Worm (Caenorhabditis elegans): ENCODE results near the gene F56H11.2.

F56H11.2 gene

DNA sequence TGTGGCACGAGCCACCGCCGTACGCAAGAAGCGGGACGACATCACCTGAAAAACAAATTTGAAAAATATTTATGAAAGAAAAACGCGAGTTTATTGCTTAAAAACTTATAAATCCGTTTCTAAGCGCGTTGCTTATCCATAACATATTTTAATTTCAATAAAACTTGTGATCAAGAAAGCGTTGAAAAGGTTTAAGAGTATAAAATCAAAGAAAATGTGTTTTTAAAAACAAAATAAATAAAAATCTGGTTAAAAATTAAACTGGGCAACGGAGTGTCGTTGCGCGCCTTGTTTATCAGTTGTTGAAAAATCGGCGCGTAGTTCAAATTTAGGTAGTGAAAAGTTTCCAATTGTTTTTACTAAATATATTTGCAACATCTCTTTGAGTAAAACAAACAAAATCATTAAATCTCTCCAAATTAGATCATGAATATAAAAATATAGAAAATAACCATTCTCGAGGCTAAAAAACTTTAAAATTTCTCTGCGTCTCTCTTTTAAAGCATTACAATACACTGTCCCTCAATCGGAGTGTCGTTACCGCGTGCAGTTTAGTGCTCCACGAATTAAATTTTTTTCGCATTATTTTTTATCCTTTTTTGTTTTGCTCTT lies 8.0 kb downstream of the F56H11.2 start, which contains the start of gene ndua-5:
TSS of gene ndua-5 (minus strand) at position 51 of the 612 bp plus-strand sequence.
- TF ChIP-seq unc-62 (GFP tag; optimal IDR thresholded peaks at IDR 0.05), result no peak

DNA sequence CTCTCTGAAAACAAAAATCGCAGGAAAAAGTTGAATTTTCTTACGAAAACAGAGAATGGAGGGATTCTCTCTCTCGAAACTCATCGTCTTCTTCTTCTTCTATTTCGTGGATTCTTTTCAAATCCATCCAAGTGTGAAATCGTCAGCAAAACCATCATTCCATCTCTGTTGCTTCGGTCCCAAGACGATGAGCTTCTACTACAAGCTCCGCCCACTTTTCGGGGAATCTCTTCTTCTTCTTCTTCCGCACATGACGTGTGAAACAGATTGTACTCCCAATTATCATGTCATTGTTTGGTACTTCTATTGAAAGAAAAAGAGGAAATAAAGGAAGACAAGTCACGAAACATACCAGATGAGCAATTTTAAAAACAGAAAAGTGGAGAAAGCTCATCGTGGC lies 9.8 kb downstream of the F56H11.2 start:
- TF ChIP-seq unc-62 (GFP tag; optimal IDR thresholded peaks at IDR 0.05), result no peak

DNA sequence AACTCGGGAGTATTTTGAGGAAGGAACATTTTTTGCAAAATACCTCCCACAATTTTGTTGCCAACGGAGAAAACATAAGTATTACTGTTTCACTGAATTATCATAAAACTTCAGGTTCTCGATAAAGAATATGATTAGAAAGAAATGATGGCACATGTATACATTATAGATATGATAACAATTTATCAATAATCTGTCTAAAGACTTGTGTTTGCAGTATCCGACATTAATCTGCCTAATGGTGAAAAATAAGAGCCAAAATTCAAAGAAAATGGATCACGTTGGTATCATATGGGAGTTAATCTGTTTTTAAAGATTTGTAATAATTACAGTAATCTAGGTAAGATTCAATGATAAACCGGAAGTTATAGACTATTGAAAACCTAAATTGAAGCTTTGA lies 12.3 kb downstream of the F56H11.2 start:
- no peak for TF ChIP-seq unc-62 (GFP tag; optimal IDR thresholded peaks at IDR 0.05)

- no peak for TF ChIP-seq unc-62 (GFP tag; optimal IDR thresholded peaks at IDR 0.05)
Measured at ce11 chrIV:9518608-9519007, 14.4 kb downstream of the F56H11.2 start, which contains the start of gene nlp-35. Gene nlp-35, minus strand, starts transcription at chrIV:9518926.

ce11 chrIV:9516831-9517230 lies 16.1 kb downstream of the F56H11.2 start, which contains the start of gene C33A12.19:
Gene C33A12.19, plus strand, starts transcription at chrIV:9516999.
- no peak for TF ChIP-seq unc-62 (GFP tag; optimal IDR thresholded peaks at IDR 0.05)

- TF ChIP-seq unc-62 (GFP tag; optimal IDR thresholded peaks at IDR 0.05), result no peak
Measured at ce11 chrIV:9514132-9514531, 18.8 kb downstream of the F56H11.2 start.

- no peak for TF ChIP-seq unc-62 (GFP tag; optimal IDR thresholded peaks at IDR 0.05)
Measured at ce11 chrIV:9513360-9513777, 19.6 kb downstream of the F56H11.2 start.

DNA sequence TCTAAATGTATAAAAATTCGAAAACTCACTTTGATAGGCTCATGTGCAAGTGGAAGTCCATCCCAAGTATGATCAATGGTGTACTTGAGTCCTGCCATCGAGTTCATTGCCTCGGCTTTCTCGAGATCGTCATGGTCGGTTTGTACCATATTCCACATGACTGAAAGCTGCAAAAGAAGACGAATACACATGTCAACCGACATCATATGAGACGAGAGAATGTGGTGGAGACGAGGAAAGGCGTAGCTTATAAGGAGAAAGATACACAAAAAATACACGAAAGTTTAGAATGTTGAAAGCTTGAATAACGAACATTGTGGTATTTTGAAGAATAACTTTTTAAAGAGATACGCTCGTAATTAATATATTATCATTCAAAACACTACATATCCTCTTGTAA lies 20.1 kb downstream of the F56H11.2 start, which contains the start of gene C33A12.3:
TSS of gene C33A12.3 (minus strand) at position 167 of the 400 bp plus-strand sequence.
- TF ChIP-seq unc-62 (GFP tag; optimal IDR thresholded peaks at IDR 0.05), result no peak

- TF ChIP-seq unc-62 (GFP tag; optimal IDR thresholded peaks at IDR 0.05), result no peak
Measured at ce11 chrIV:9511640-9512039, 21.3 kb downstream of the F56H11.2 start.

DNA sequence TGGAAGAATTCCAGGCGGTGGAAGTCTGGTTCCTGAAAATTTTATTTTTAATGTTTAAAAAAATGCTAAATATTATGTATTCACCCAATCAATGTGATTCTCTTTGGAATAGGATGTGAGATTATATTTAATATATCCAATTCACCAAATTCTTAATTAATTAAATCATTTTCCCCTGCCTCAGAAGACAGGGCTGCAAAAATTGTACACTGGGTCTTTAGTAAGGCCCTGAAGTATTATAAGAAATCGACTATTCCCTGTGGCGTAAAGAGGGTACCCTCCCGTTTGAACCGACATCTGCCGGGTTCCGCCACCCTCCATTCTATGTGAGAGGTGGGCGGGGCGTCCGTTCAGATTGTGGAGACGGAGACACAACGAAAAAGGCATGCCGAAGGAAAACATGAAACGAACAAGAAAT lies 21.7 kb downstream of the F56H11.2 start:
- no peak for TF ChIP-seq unc-62 (GFP tag; optimal IDR thresholded peaks at IDR 0.05)

ce11 chrIV:9510439-9510838 lies 22.5 kb downstream of the F56H11.2 start, which contains the start of gene C33A12.4:
Gene C33A12.4, minus strand, starts transcription at chrIV:9510569.
- no peak for TF ChIP-seq unc-62 (GFP tag; optimal IDR thresholded peaks at IDR 0.05)

ce11 chrIV:9508612-9509011 lies 24.4 kb downstream of the F56H11.2 start, which contains the start of gene ethe-1:
Gene ethe-1, minus strand, starts transcription at chrIV:9508761.
- no peak for TF ChIP-seq unc-62 (GFP tag; optimal IDR thresholded peaks at IDR 0.05)

DNA sequence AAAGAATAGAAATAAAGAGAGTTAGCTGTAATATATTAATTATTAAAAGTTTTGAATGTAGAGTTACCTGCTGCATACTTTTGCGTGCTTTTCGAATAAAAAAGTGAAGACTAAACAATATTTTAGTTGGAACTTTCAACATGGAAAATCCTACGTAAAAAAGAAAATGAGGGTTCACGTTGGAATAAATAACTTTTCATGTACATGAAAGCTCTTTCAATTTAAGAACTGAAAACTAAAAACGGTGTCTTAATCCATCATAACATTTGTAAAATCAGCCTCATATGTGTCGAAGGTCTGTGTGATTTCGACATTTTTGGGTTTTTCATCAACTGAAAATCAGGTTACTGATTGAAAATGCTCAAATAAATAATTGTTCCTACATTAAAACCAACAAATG lies 26.7 kb downstream of the F56H11.2 start, which contains the start of gene ttr-9:
TSS of gene ttr-9 (minus strand) at position 101 of the 400 bp plus-strand sequence.
- TF ChIP-seq unc-62 (GFP tag; optimal IDR thresholded peaks at IDR 0.05), result no peak

ce11 chrIV:9500100-9500499 lies 32.9 kb downstream of the F56H11.2 start, which contains the start of gene ugt-21:
Gene ugt-21, plus strand, starts transcription at chrIV:9500311.
- TF ChIP-seq unc-62 (GFP tag; optimal IDR thresholded peaks at IDR 0.05), result no peak

DNA sequence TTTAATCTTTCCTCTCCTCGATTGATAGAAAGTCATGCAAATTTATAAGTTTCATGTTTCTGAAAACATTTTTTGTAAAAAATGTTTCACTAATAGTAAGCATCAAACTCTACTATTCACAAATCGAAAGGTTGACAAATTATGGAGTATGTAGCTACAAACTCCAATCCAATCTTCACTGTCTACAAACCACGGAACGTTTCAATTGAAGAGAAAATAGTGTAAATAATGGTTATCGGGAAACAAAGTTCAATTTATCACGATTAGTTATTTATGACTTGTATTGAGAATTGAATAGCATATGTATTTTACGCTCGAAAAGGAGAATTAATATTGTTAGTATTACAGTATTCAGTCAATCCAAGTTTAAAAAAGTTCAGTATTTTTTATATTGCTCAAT lies 33.3 kb downstream of the F56H11.2 start:
- TF ChIP-seq unc-62 (GFP tag; optimal IDR thresholded peaks at IDR 0.05), result no peak

ce11 chrIV:9498088-9498487 lies 34.9 kb downstream of the F56H11.2 start, which contains the start of gene sru-4:
Gene sru-4, plus strand, starts transcription at chrIV:9498388.
- TF ChIP-seq unc-62 (GFP tag; optimal IDR thresholded peaks at IDR 0.05), result no peak

DNA sequence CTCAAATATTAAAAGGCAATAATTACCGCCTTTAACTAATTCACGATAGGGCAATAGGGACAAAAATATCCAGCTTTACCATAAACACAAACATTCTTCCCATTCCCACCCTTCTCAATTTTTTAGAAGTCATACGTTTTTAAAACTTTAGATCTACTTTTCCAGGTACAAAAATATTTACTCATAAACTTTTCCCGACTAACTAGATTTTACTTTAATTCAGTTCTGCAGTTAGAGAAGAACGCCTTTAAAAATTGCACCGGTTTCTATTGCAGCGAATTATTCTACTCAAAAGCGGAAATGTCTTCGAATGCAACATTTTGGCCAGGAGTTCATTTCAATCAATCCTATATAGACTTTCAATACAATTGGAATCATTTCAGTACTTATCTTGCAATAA lies 36.7 kb downstream of the F56H11.2 start, which contains the start of gene sru-3:
TSS of gene sru-3 (plus strand) at position 301 of the 400 bp plus-strand sequence.
- TF ChIP-seq unc-62 (GFP tag; optimal IDR thresholded peaks at IDR 0.05), result no peak
